Fruit fly (Drosophila melanogaster): ENCODE measurements around the gene CG9801.

The CG9801 gene

DNA sequence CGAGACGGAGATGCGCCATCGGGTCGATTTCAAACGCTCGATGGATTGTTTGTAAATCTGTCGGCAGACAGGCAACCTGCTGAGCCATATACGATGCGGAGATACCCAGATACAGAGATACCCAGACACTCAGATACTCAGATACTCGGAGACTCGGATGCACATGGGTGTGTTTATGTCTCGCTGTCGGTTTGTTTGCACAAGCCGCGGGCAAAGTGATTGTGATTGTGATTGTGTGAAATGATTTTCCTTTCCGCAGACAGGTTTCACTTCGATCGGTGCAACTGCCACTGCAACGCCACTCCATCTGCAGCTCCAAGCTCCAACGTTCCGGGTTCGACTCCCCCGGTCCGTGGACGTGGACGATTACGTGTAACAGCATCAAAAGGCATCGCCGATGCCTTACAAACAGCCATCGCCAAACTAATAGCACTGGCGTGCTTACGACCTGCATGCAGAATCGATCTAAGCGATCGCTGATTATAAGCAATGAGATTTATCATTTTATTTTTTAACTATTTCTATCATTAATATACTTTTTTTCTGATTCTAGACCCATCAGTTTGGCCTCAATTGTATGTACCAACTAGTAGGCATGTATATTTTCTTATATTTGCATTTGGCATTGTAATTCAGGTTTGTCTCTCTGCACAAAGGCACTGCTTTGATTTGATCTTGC, 41.4 kb upstream of the CG9801 start (continued):
- TF ChIP-seq slp2 (GFP tag; optimal IDR thresholded peaks at IDR 0.05) (peak; percentile 5), CG31365 (tag; optimal IDR thresholded peaks at IDR 0.05) (no peak), exex (tag; optimal IDR thresholded peaks at IDR 0.05) (no peak), trem (tag; optimal IDR thresholded peaks at IDR 0.05) (peak; percentile 19), CG10366 (GFP tag; IDR thresholded peaks at IDR 0.05) (peak; percentile 65), zfh1 (GFP tag; IDR thresholded peaks at IDR 0.05) (peak; percentile 84), nerfin-2 (GFP tag; IDR thresholded peaks at IDR 0.05; ENCODE audit: partially characterized antibody) (no peak), CG17568 (GFP tag; optimal IDR thresholded peaks at IDR 0.05) (no peak), lbe (GFP tag; optimal IDR thresholded peaks at IDR 0.05) (no peak), Dref (GFP tag; IDR thresholded peaks at IDR 0.05) (no peak), toy (GFP tag; IDR thresholded peaks at IDR 0.05) (no peak), ems (GFP tag; optimal IDR thresholded peaks at IDR 0.05) (no peak), az2 (GFP tag; optimal IDR thresholded peaks at IDR 0.05) (peak; percentile 30), da (GFP tag; optimal IDR thresholded peaks at IDR 0.05) (no peak), CG42726 (GFP tag; IDR thresholded peaks at IDR 0.05; ENCODE audit: partially characterized antibody) (no peak), CG7987 (GFP tag; optimal IDR thresholded peaks at IDR 0.05) (no peak), klu (GFP tag; IDR thresholded peaks at IDR 0.05) (no peak), Asciz (GFP tag; optimal IDR thresholded peaks at IDR 0.05) (peak; percentile 40), al (GFP tag; IDR thresholded peaks at IDR 0.05) (no peak), CG16813 (GFP tag; IDR thresholded peaks at IDR 0.05; ENCODE audit: partially characterized antibody) (no peak), seq (GFP tag; IDR thresholded peaks at IDR 0.05) (peak; percentile 44), usp (GFP tag; optimal IDR thresholded peaks at IDR 0.05) (no peak), CG13296 (GFP tag; optimal IDR thresholded peaks at IDR 0.05) (peak; percentile 19), Opbp (GFP tag; IDR thresholded peaks at IDR 0.05; ENCODE audit: partially characterized antibody) (no peak), CG1529 (GFP tag; optimal IDR thresholded peaks at IDR 0.05) (no peak), Dp (GFP tag; optimal IDR thresholded peaks at IDR 0.05) (no peak), lab (GFP tag; optimal IDR thresholded peaks at IDR 0.05) (peak; percentile 40), bcd (GFP tag; optimal IDR thresholded peaks at IDR 0.05) (peak; percentile 34), D19A (tag; optimal IDR thresholded peaks at IDR 0.05) (peak; percentile 47), CG17612 (GFP tag; IDR thresholded peaks at IDR 0.05) (no peak), CG3065 (GFP tag; optimal IDR thresholded peaks at IDR 0.05) (no peak), Vsx1 (GFP tag; optimal IDR thresholded peaks at IDR 0.05) (peak; percentile 17), CG15269 (tag; optimal IDR thresholded peaks at IDR 0.05) (peak; percentile 52), en (GFP tag; optimal IDR thresholded peaks at IDR 0.05) (no peak), btn (GFP tag; optimal IDR thresholded peaks at IDR 0.05) (no peak), CG8290 (GFP tag; optimal IDR thresholded peaks at IDR 0.05) (no peak), CG8290 (tag; optimal IDR thresholded peaks at IDR 0.05) (no peak), Elba2 (GFP tag; optimal IDR thresholded peaks at IDR 0.05) (no peak), TFAM (GFP tag; optimal IDR thresholded peaks at IDR 0.05) (no peak), Sry-β (GFP tag; optimal IDR thresholded peaks at IDR 0.05) (no peak), nau (GFP tag; optimal IDR thresholded peaks at IDR 0.05) (no peak), her (GFP tag; optimal IDR thresholded peaks at IDR 0.05) (no peak), CG9609 (GFP tag; optimal IDR thresholded peaks at IDR 0.05) (no peak), CG11398 (GFP tag; optimal IDR thresholded peaks at IDR 0.05) (no peak), oc (tag; optimal IDR thresholded peaks at IDR 0.05) (no peak), lilli (GFP tag; optimal IDR thresholded peaks at IDR 0.05) (no peak), CG12391 (tag; optimal IDR thresholded peaks at IDR 0.05) (peak; percentile 43), tio (GFP tag; optimal IDR thresholded peaks at IDR 0.05) (peak; percentile 30), CG31441 (GFP tag; IDR thresholded peaks at IDR 0.05) (peak; percentile 81), D (optimal IDR thresholded peaks at IDR 0.05) (no peak), D (GFP tag; optimal IDR thresholded peaks at IDR 0.05) (peak; percentile 20)
